Worm (Caenorhabditis elegans) whole organism, young adult: ENCODE results near the gene xrn-1.

ENCODE experiments used
- F22D6.2 ChIP-seq: sonication (generic microtip); optimal IDR thresholded peaks from 2 replicates; lab custom pipeline; 2016; ENCODE audit warnings: mild to moderate bottlenecking, missing genetic modification characterization, missing compliant biosample characterization
- ama-1 ChIP-seq, 3 experiments: fragments of 150-350 bp in 1 of 3; sonication (generic microtip) in 2 of 3; optimal IDR thresholded peaks; 2 replicates each; lab custom pipeline; 2014 to 2018; ENCODE audit warnings: missing biosample characterization in 2 of 3, missing genetic modification characterization in 2 of 3, missing genetic modification reagents in 2 of 3
- cebp-1 ChIP-seq, 2 experiments: fragments of 200-800 bp in 1 of 2; sonication (Bioruptor generic) in 1 of 2; sonication (generic microtip) in 1 of 2; IDR thresholded peaks in 1 of 2; optimal IDR thresholded peaks in 1 of 2; 2 replicates each; pipeline versions ENCODE4 v1.3.6 to Lab custom; 2017 to 2022; ENCODE audit warnings: missing compliant biosample characterization in 2 of 2, missing genetic modification characterization in 2 of 2, mild to moderate bottlenecking in 1 of 2, missing genetic modification reagents in 1 of 2, moderate library complexity in 1 of 2
- egl-18 ChIP-seq: fragments of 200-800 bp; sonication (Bioruptor generic); IDR thresholded peaks from 2 replicates; pipeline ENCODE4 v1.3.6; 2022; ENCODE audit warnings: missing genetic modification reagents, missing genetic modification characterization, missing compliant biosample characterization
- ekl-4 ChIP-seq: fragments of 200-800 bp; sonication (Bioruptor generic); IDR thresholded peaks from 2 replicates; pipeline ENCODE4 v1.3.6; 2022; ENCODE audit warnings: missing genetic modification reagents, missing genetic modification characterization, missing compliant biosample characterization
- let-526 ChIP-seq: fragments of 200-800 bp; sonication (Bioruptor generic); IDR thresholded peaks from 2 replicates; pipeline ENCODE4 v1.3.6; 2022; ENCODE audit warnings: missing genetic modification reagents, missing genetic modification characterization, missing compliant biosample characterization
- lin-35 ChIP-seq, 3 experiments: fragments of 150-350 bp in 2 of 3; sonication (generic microtip) in 1 of 3; optimal IDR thresholded peaks; 2 replicates each; lab custom pipeline; 2014 to 2018; ENCODE audit warnings: missing biosample characterization in 3 of 3, missing genetic modification characterization in 3 of 3, missing genetic modification reagents in 3 of 3
- unc-130 ChIP-seq: sonication (generic microtip); optimal IDR thresholded peaks from 2 replicates; lab custom pipeline; 2016; ENCODE audit warnings: missing genetic modification reagents, missing genetic modification characterization, missing compliant biosample characterization

DNA sequence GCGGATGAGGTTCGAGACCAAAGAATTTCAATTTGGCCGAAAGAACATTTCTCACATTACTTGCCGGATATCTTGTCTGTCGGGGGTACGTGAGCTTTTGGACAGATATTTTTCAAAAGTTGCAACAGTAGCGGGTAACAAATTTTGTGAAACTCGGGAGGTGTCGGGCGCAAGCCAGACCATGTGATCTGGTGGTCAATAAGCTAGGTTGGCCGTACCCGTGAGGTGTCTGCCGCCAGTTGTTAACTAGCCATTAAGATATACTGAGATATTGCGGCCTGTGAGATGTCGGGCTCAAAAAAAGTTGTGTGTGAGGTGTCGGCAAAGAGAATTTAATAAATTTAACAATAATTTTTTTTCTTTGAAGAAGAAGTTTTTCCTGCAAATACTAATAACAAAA is 49.7 kb downstream of the xrn-1 start:
- TF ChIP-seq let-526 (GFP tag; lab: Robert Waterston, UW) = no peak
- TF ChIP-seq egl-18 = no peak
- no peak for TF ChIP-seq unc-130 (GFP tag; lab: Kevin White, UChicago)
- no peak for TF ChIP-seq lin-35 (GFP tag; optimal IDR thresholded peaks at IDR 0.05; lab: Kevin White, UChicago)
- no peak for TF ChIP-seq ama-1 (optimal IDR thresholded peaks at IDR 0.05; lab: Kevin White, UChicago)
- no peak for TF ChIP-seq ama-1 (GFP tag; optimal IDR thresholded peaks at IDR 0.05; lab: Kevin White, UChicago)
- TF ChIP-seq F22D6.2 (tag; lab: Kevin White, UChicago) = no peak
- no peak for TF ChIP-seq cebp-1 (GFP tag; IDR thresholded peaks at IDR 0.05; lab: Robert Waterston, UW)
- TF ChIP-seq cebp-1 (tag; optimal IDR thresholded peaks at IDR 0.05; lab: Kevin White, UChicago) = no peak
- no peak for TF ChIP-seq ekl-4 (GFP tag; lab: Robert Waterston, UW)
